Worm (Caenorhabditis elegans): ENCODE results near the gene hlh-27.

DNA sequence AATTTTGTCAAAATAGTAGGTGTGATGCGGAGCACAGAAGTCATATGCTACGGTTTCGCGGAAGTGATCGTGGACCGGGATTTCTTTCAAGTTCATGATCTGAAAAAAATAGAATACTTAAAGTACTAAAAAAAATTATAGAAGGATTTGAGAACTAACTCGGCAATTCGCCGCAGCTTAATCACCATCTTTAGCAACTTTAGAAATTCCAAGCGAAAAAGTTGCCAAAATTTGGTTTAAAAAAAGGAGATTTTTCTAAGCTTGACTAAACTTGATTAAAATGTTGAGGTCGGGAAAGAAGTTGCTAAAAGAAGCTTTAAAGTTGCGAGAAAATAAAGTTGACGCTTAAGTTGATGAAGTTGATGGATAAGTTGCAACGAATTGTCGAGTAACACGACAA is 22.4 kb downstream of the hlh-27 start, which contains the start of gene ZK177.9:
- no peak for TF ChIP-seq tbx-11 (GFP tag; IDR thresholded peaks at IDR 0.05)
- TF ChIP-seq F13C5.2 (tag; optimal IDR thresholded peaks at IDR 0.05) = no peak
- TF ChIP-seq tra-4 (tag; optimal IDR thresholded peaks at IDR 0.05) = no peak
- no peak for TF ChIP-seq ets-7 (tag; optimal IDR thresholded peaks at IDR 0.05)
- TF ChIP-seq ama-1 (optimal IDR thresholded peaks at IDR 0.05) = no peak
- no peak for TF ChIP-seq flt-1 (GFP tag; IDR thresholded peaks at IDR 0.05)
- no peak for TF ChIP-seq sea-1 (GFP tag; conservative IDR thresholded peaks at IDR 0.05)
- no peak for TF ChIP-seq hmbx-1 (tag; optimal IDR thresholded peaks at IDR 0.05)
- TF ChIP-seq hnd-1 (tag; optimal IDR thresholded peaks at IDR 0.05) = no peak
